Worm (Caenorhabditis elegans): ENCODE data around the gene nadk-1.

nadk-1 gene

DNA sequence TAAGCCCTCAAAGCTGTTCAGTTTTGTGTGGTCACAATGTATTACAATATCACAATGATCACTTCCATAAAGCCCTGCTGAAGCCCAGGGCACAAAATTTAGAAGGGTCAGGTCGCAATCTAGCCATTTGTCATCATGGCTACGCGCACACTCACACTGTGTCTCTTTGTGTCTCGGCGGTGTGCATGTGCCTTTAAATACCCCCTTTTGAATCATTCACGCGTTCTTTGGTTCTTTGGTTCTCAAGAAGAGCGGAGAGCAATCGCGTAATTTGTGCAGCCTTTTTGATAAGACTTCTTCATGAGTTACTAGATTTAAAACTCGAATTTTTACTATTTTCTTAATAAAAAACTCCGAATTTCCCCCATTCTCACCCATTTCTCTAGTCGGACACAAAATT, 1.9 kb upstream of the nadk-1 start:
- TF ChIP-seq dox-1 (GFP tag; IDR thresholded peaks at IDR 0.05) (peak; percentile 20; the same call in 1 of the 2 replicates), nhr-80 (tag; optimal IDR thresholded peaks at IDR 0.05) (peak; percentile 69), tbp1 (GFP tag; optimal IDR thresholded peaks at IDR 0.05) (peak; percentile 34), pbrm-1 (GFP tag; IDR thresholded peaks at IDR 0.05) (no peak), ztf-28 (GFP tag; IDR thresholded peaks at IDR 0.05) (no peak), Y53F4B.3 (GFP tag; IDR thresholded peaks at IDR 0.05) (no peak), hmg-1.2 (GFP tag; IDR thresholded peaks at IDR 0.05) (no peak), die-1 (tag; optimal IDR thresholded peaks at IDR 0.05) (no peak), mcd-1 (GFP tag; IDR thresholded peaks at IDR 0.05) (0 out of 2 replicates have a peak, but pooled peaks have one; percentile 14), ceh-91 (GFP tag; IDR thresholded peaks at IDR 0.05) (no peak)

DNA sequence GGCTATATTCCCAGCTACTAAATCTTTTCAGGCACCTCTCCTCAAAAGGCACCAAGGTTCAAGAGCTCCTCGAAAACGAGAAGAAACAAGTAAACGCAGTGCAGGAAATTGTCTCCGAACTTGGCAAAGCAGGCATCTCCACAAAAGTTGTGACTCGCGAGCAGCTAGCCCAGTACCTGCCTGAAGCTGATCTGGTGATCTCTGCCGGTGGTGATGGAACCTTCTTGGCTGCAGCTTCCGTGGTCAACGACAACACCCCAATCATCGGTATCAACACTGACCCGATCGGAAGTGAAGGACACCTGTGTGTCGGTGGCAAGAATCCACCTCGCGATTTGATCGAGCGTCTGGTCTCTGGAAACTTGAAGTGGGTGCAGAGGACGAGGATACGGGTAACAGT, 1.3 kb downstream of the nadk-1 start:
- TF ChIP-seq C17E4.6 (GFP tag; IDR thresholded peaks at IDR 0.05) = no peak
- no peak for TF ChIP-seq madf-3 (GFP tag; IDR thresholded peaks at IDR 0.05)
- no peak for TF ChIP-seq D2030.7 (GFP tag; IDR thresholded peaks at IDR 0.05)
- 0 out of 2 replicates have a peak, but pooled peaks have one; percentile 41 for TF ChIP-seq F37B4.10 (GFP tag; IDR thresholded peaks at IDR 0.05)
- TF ChIP-seq zfh-2 (GFP tag; conservative IDR thresholded peaks at IDR 0.05) = 0 out of 2 replicates have a peak, but pooled peaks have one; percentile 14
- TF ChIP-seq nhr-80 (tag; optimal IDR thresholded peaks at IDR 0.05) = no peak
- no peak for TF ChIP-seq madf-8 (GFP tag; conservative IDR thresholded peaks at IDR 0.05)
- no peak for TF ChIP-seq F39B2.1 (GFP tag; IDR thresholded peaks at IDR 0.05)
- TF ChIP-seq lin-26 (GFP tag; IDR thresholded peaks at IDR 0.05) = no peak
- no peak for TF ChIP-seq ztf-18 (tag; optimal IDR thresholded peaks at IDR 0.05)
- TF ChIP-seq let-526 (GFP tag; IDR thresholded peaks at IDR 0.05) = no peak
- TF ChIP-seq egl-44 (GFP tag; IDR thresholded peaks at IDR 0.05) = no peak
- no peak for TF ChIP-seq repo-1 (tag; optimal IDR thresholded peaks at IDR 0.05)
- TF ChIP-seq ceh-58 (GFP tag; IDR thresholded peaks at IDR 0.05) = 0 out of 2 replicates have a peak, but pooled peaks have one; percentile 30
- TF ChIP-seq ekl-4 (GFP tag; IDR thresholded peaks at IDR 0.05) = no peak

DNA sequence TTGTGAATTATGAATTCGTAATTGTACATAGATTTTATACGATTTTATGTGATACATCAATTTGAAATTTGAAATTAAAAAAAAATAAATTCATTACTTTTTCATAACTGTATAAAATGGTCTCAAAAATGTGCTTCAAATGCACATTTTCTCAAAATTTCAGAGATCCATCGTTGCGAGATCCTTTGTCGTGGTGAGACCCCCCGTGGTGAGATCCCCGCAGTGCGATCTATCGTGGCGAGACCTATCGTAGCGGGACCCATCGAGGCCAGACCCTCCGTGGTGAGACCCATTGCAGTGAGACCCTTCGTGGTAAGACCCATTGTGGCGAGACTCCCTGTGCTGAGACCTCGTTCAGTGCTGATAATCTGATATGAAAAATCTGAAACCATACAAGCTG, 2.5 kb downstream of the nadk-1 start:
- TF ChIP-seq ceh-91 (GFP tag; IDR thresholded peaks at IDR 0.05) (no peak), die-1 (tag; optimal IDR thresholded peaks at IDR 0.05) (no peak), ama-1 (optimal IDR thresholded peaks at IDR 0.05) (peak; percentile 9), ama-1 (GFP tag; optimal IDR thresholded peaks at IDR 0.05) (no peak), somi-1 (GFP tag; optimal IDR thresholded peaks at IDR 0.05) (no peak), ceh-79 (tag; optimal IDR thresholded peaks at IDR 0.05) (no peak), lin-35 (GFP tag; optimal IDR thresholded peaks at IDR 0.05) (peak in 1 of 3 experiments; percentile 55), D2030.7 (GFP tag; IDR thresholded peaks at IDR 0.05) (no peak), snpc-4 (GFP tag; optimal IDR thresholded peaks at IDR 0.05) (no peak), snpc-4 (tag; optimal IDR thresholded peaks at IDR 0.05) (peak in 1 of 4 experiments; percentile 13), ceh-27 (GFP tag; optimal IDR thresholded peaks at IDR 0.05) (no peak), Y53G8AR.9 (GFP tag; conservative IDR thresholded peaks at IDR 0.05) (peak; percentile 73), ZK185.1 (tag; optimal IDR thresholded peaks at IDR 0.05; ENCODE audit: poor library complexity, severe bottlenecking) (peak; percentile 34), dox-1 (GFP tag; IDR thresholded peaks at IDR 0.05) (no peak), F33H1.4 (GFP tag; IDR thresholded peaks at IDR 0.05) (peak; percentile 40; the same call in 1 of the 2 replicates), K11D2.4 (GFP tag; IDR thresholded peaks at IDR 0.05) (0 out of 2 replicates have a peak, but pooled peaks have one; percentile 67), cebp-1 (GFP tag; IDR thresholded peaks at IDR 0.05) (no peak), cebp-1 (tag; optimal IDR thresholded peaks at IDR 0.05) (peak; percentile 61), ekl-4 (GFP tag; IDR thresholded peaks at IDR 0.05) (no peak), repo-1 (tag; optimal IDR thresholded peaks at IDR 0.05) (peak; percentile 91), lin-26 (GFP tag; IDR thresholded peaks at IDR 0.05) (peak; percentile 82), chd-7 (tag; optimal IDR thresholded peaks at IDR 0.05) (peak; percentile 38), ztf-26 (tag; optimal IDR thresholded peaks at IDR 0.05) (peak; percentile 56), B0336.3 (GFP tag; IDR thresholded peaks at IDR 0.05) (peak; percentile 45; the same call in 1 of the 2 replicates), Y95B8A.8 (GFP tag; IDR thresholded peaks at IDR 0.05) (0 out of 2 replicates have a peak, but pooled peaks have one; percentile 53), cebp-2 (GFP tag; IDR thresholded peaks at IDR 0.05) (0 out of 2 replicates have a peak, but pooled peaks have one; percentile 29), lin-40 (tag; optimal IDR thresholded peaks at IDR 0.05) (peak; percentile 49), nhr-90 (tag; optimal IDR thresholded peaks at IDR 0.05) (peak; percentile 54)
